Worm (Caenorhabditis elegans): Measurements from ENCODE around the gene fipr-27.
"Not testable (repeated sequence)": the region's sequence is repeated elsewhere in the genome, so short reads cannot be mapped to it uniquely, and the experiment has no call there.

DNA sequence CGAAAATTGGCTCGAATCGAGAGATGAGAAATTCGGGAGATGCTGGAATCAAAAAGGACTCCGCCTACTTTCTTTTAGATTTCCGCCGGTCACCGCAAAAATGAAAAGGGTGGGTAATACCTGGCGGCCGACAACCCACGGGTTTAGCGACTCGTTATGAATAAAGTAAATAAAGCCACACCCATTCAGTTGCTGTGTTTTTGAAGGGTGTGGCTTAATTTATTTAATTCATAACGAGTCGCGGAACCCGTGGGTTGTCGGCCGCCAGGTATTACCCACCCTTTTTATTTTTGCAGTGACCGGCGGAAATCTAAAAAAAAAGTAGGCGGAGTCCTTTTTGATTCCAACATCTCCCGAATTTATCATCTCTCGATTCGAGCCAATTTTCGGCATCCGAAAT lies 37.9 kb upstream of the fipr-27 start:
- TF ChIP-seq unc-62 (GFP tag; optimal IDR thresholded peaks at IDR 0.05); F49E8.2 (tag; optimal IDR thresholded peaks at IDR 0.05; ENCODE audit: insufficient read depth); ets-4 (GFP tag; optimal IDR thresholded peaks at IDR 0.05); unc-130 (GFP tag; optimal IDR thresholded peaks at IDR 0.05); lin-35 (GFP tag; optimal IDR thresholded peaks at IDR 0.05); Y67H2A.10 (GFP tag; conservative IDR thresholded peaks at IDR 0.05); fkh-3 (tag; optimal IDR thresholded peaks at IDR 0.05); rec-8 (tag; optimal IDR thresholded peaks at IDR 0.05); ceh-27 (GFP tag; optimal IDR thresholded peaks at IDR 0.05): not testable (repeated sequence)
- peak; percentile 79 for TF ChIP-seq D2030.7 (GFP tag; IDR thresholded peaks at IDR 0.05)
- 0 out of 2 replicates have a peak, but pooled peaks have one; percentile 28 for TF ChIP-seq mcd-1 (GFP tag; IDR thresholded peaks at IDR 0.05)
